Worm (Caenorhabditis elegans): Measurements from ENCODE around the gene C33G3.6.

C33G3.6 gene

ce11 chrX:14098618-14099118, 14.5 kb upstream of the C33G3.6 start, which contains the start of gene F16B12.4:
TSS of gene F16B12.4 (minus strand) at chrX:14098668.
- peak; percentile 14 for TF ChIP-seq pha-4 (tag; optimal IDR thresholded peaks at IDR 0.05)
- TF ChIP-seq drap-1 (GFP tag; optimal IDR thresholded peaks at IDR 0.05), result no peak

ce11 chrX:14090990-14091389, 6.9 kb upstream of the C33G3.6 start:
- no peak for TF ChIP-seq ztf-11 (tag; optimal IDR thresholded peaks at IDR 0.05)
- TF ChIP-seq zip-8 (tag; optimal IDR thresholded peaks at IDR 0.05), result no peak
- no peak for TF ChIP-seq tbx-8 (GFP tag; optimal IDR thresholded peaks at IDR 0.05)
- no peak for TF ChIP-seq sptf-1 (tag; optimal IDR thresholded peaks at IDR 0.05)
- no peak for TF ChIP-seq pha-4 (tag; optimal IDR thresholded peaks at IDR 0.05)
- TF ChIP-seq elt-1 (tag; optimal IDR thresholded peaks at IDR 0.05; ENCODE audit: borderline replicate concordance, insufficient read depth), result no peak
- TF ChIP-seq nhr-76 (tag; optimal IDR thresholded peaks at IDR 0.05), result no peak
- no peak for TF ChIP-seq cnd-1 (tag; optimal IDR thresholded peaks at IDR 0.05)
- no peak for TF ChIP-seq snpc-4 (tag; optimal IDR thresholded peaks at IDR 0.05)
- TF ChIP-seq ceh-39 (tag; optimal IDR thresholded peaks at IDR 0.05), result no peak
- TF ChIP-seq nhr-12 (tag; optimal IDR thresholded peaks at IDR 0.05), result no peak
- TF ChIP-seq nhr-2 (tag; optimal IDR thresholded peaks at IDR 0.05), result no peak
- no peak for TF ChIP-seq mls-2 (tag; optimal IDR thresholded peaks at IDR 0.05)
- no peak for TF ChIP-seq flh-1 (GFP tag; optimal IDR thresholded peaks at IDR 0.05)
- TF ChIP-seq ces-1 (GFP tag; optimal IDR thresholded peaks at IDR 0.05), result no peak
- no peak for TF ChIP-seq elt-3 (tag; optimal IDR thresholded peaks at IDR 0.05)
- no peak for TF ChIP-seq drap-1 (GFP tag; optimal IDR thresholded peaks at IDR 0.05)

ce11 chrX:14090089-14090488, 6.0 kb upstream of the C33G3.6 start, which contains the start of gene dsl-4:
TSS of gene dsl-4 (plus strand) at chrX:14090389.
- TF ChIP-seq bed-3 (GFP tag; optimal IDR thresholded peaks at IDR 0.05) (no peak), mls-2 (tag; optimal IDR thresholded peaks at IDR 0.05) (no peak), flh-1 (GFP tag; optimal IDR thresholded peaks at IDR 0.05) (no peak), sem-2 (GFP tag; optimal IDR thresholded peaks at IDR 0.05) (no peak), blmp-1 (tag; optimal IDR thresholded peaks at IDR 0.05) (no peak), ceh-39 (tag; optimal IDR thresholded peaks at IDR 0.05) (no peak), ztf-11 (tag; optimal IDR thresholded peaks at IDR 0.05) (no peak), mab-5 (tag; optimal IDR thresholded peaks at IDR 0.05) (no peak)

ce11 chrX:14085208-14085607, 1.1 kb upstream of the C33G3.6 start, which contains the start of gene F16B12.1:
TSS of gene F16B12.1 (plus strand) at chrX:14085508.
- no peak for TF ChIP-seq elt-1 (tag; optimal IDR thresholded peaks at IDR 0.05; ENCODE audit: borderline replicate concordance, insufficient read depth)
- no peak for TF ChIP-seq ceh-43 (GFP tag; optimal IDR thresholded peaks at IDR 0.05)
- no peak for TF ChIP-seq nhr-76 (tag; optimal IDR thresholded peaks at IDR 0.05)
- no peak for TF ChIP-seq M03D4.4 (tag; optimal IDR thresholded peaks at IDR 0.05)
- no peak for TF ChIP-seq ham-2 (GFP tag; optimal IDR thresholded peaks at IDR 0.05)
- no peak for TF ChIP-seq lin-13 (tag; optimal IDR thresholded peaks at IDR 0.05)
- TF ChIP-seq unc-120 (tag; optimal IDR thresholded peaks at IDR 0.05; ENCODE audit: poor library complexity, severe bottlenecking), result no peak
- TF ChIP-seq elt-3 (tag; optimal IDR thresholded peaks at IDR 0.05), result no peak

- TF ChIP-seq unc-120 (tag; optimal IDR thresholded peaks at IDR 0.05; ENCODE audit: poor library complexity, severe bottlenecking) (no peak), sptf-1 (tag; optimal IDR thresholded peaks at IDR 0.05) (no peak), elt-3 (tag; optimal IDR thresholded peaks at IDR 0.05) (no peak), cnd-1 (tag; optimal IDR thresholded peaks at IDR 0.05) (no peak), lin-32 (GFP tag; optimal IDR thresholded peaks at IDR 0.05) (no peak), nhr-76 (tag; optimal IDR thresholded peaks at IDR 0.05) (no peak), unc-39 (tag; optimal IDR thresholded peaks at IDR 0.05) (no peak), lin-13 (tag; optimal IDR thresholded peaks at IDR 0.05) (no peak), ztf-11 (tag; optimal IDR thresholded peaks at IDR 0.05) (no peak)
Measured at ce11 chrX:14078574-14078973, 5.6 kb downstream of the C33G3.6 start, which contains the start of gene C33G3.5. TSS of gene C33G3.5 (minus strand) at chrX:14078674.

- TF ChIP-seq pha-4 (tag; optimal IDR thresholded peaks at IDR 0.05) (no peak), lsy-2 (tag; optimal IDR thresholded peaks at IDR 0.05) (no peak), elt-3 (tag; optimal IDR thresholded peaks at IDR 0.05) (no peak), tbx-8 (GFP tag; optimal IDR thresholded peaks at IDR 0.05) (no peak), unc-120 (tag; optimal IDR thresholded peaks at IDR 0.05; ENCODE audit: poor library complexity, severe bottlenecking) (no peak), mls-2 (tag; optimal IDR thresholded peaks at IDR 0.05) (no peak), ztf-11 (tag; optimal IDR thresholded peaks at IDR 0.05) (no peak), M03D4.4 (tag; optimal IDR thresholded peaks at IDR 0.05) (no peak), ceh-43 (GFP tag; optimal IDR thresholded peaks at IDR 0.05) (no peak), drap-1 (GFP tag; optimal IDR thresholded peaks at IDR 0.05) (no peak), nhr-237 (tag; optimal IDR thresholded peaks at IDR 0.05) (no peak), blmp-1 (tag; optimal IDR thresholded peaks at IDR 0.05) (no peak), ceh-83 (GFP tag; optimal IDR thresholded peaks at IDR 0.05) (no peak), zip-8 (tag; optimal IDR thresholded peaks at IDR 0.05) (no peak), bed-3 (GFP tag; optimal IDR thresholded peaks at IDR 0.05) (no peak), unc-62 (GFP tag; optimal IDR thresholded peaks at IDR 0.05) (no peak)
Measured at ce11 chrX:14070950-14071349, 13.2 kb downstream of the C33G3.6 start, which contains the start of gene C33G3.4. TSS of gene C33G3.4 (plus strand) at chrX:14071162.

Measured in whole organism, mixed stage, embryonic.